Fruit fly (Drosophila melanogaster): Measurements from ENCODE around the gene CG1806.

Gene CG1806

DNA sequence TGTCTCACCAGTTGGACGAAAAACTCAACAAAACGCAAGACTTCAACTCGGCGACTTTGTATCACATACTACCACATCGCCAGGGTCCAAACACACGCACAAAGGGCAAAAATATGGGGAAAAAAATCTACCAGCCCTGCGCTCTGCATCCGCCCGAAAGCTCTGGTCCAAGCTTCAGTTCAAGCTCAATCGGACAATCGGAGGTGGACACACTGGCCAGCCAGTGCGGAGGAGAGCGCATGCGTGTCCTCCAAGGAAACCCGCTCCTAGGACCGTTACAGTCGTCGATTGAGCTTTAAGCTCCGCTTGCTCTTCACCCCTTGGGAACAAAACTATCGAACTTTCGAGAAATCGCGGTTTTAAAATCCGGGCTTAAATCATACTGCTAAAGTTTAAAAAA, 23.1 kb upstream of the CG1806 start:
- TF ChIP-seq Ets65A (GFP tag) (peak; percentile 22), pho (GFP tag; optimal IDR thresholded peaks at IDR 0.05) (no peak), CG14710 (tag; optimal IDR thresholded peaks at IDR 0.05) (peak; percentile 82), ewg (GFP tag; optimal IDR thresholded peaks at IDR 0.05) (peak; percentile 97), Gsc (GFP tag; IDR thresholded peaks at IDR 0.05) (no peak), CG1647 (GFP tag; optimal IDR thresholded peaks at IDR 0.05) (no peak), crc (GFP tag; optimal IDR thresholded peaks at IDR 0.05) (no peak), pzg (GFP tag; optimal IDR thresholded peaks at IDR 0.05) (peak; percentile 25)

DNA sequence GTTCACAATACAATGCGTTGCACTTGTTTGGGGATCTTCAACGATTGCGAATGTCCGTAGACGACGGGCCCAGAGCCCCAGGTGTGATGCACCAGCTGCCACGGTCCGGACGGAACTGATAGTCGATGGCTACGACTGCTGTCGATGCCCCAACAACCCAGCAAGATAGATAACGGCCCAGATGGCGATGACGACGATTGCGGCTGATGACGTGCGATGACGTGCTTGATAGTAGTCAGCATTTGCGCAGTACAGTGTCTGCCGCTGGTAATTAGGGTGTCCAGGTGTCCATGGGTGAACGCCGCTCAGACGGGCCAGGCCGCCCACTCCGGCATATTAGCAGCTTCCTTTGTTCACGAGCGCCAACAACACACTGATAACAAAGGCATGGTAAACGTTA, 22.0 kb upstream of the CG1806 start, which contains the start of gene cac:
Gene cac, minus strand, starts transcription at position 101 of the 400 bp plus-strand sequence.
- TF ChIP-seq Ets97D (GFP tag; optimal IDR thresholded peaks at IDR 0.05): no peak
- no peak for TF ChIP-seq Deaf1 (tag; optimal IDR thresholded peaks at IDR 0.05)
- TF ChIP-seq CG7745 (tag; optimal IDR thresholded peaks at IDR 0.05): no peak

DNA sequence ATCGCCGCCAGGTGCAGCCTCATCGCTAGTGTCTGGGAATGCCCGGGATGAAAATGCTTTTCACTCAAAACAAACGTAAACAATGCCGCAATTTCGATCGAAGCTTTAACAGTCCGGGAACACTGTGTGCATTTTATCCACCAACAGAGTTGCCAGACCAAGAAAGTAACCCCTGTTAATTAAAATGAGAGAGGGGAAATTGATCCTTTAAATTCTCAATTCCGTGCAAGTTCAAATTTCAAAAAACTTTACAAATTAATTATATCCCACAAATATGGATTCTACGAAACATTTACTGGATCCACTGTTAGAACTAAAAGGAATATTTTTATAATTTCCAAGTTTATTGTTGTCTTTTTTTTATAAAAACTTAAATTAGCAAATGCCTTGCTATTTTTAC, 19.3 kb upstream of the CG1806 start, which contains the start of gene gd:
Gene gd, minus strand, starts transcription at position 101 of the 400 bp plus-strand sequence.
- TF ChIP-seq cg (GFP tag; optimal IDR thresholded peaks at IDR 0.05): no peak
- TF ChIP-seq ranshi (GFP tag; IDR thresholded peaks at IDR 0.05): no peak
- no peak for TF ChIP-seq ken (GFP tag; IDR thresholded peaks at IDR 0.05)
- TF ChIP-seq CG34422 (GFP tag; IDR thresholded peaks at IDR 0.05): no peak
- no peak for TF ChIP-seq CG8359 (GFP tag; optimal IDR thresholded peaks at IDR 0.05; ENCODE audit: borderline replicate concordance)
- no peak for TF ChIP-seq CG43689 (GFP tag; IDR thresholded peaks at IDR 0.05)
- TF ChIP-seq stwl (tag; optimal IDR thresholded peaks at IDR 0.05): no peak
- TF ChIP-seq CG14050 (GFP tag; IDR thresholded peaks at IDR 0.05): no peak
- TF ChIP-seq CG17912 (GFP tag; optimal IDR thresholded peaks at IDR 0.05): no peak

DNA sequence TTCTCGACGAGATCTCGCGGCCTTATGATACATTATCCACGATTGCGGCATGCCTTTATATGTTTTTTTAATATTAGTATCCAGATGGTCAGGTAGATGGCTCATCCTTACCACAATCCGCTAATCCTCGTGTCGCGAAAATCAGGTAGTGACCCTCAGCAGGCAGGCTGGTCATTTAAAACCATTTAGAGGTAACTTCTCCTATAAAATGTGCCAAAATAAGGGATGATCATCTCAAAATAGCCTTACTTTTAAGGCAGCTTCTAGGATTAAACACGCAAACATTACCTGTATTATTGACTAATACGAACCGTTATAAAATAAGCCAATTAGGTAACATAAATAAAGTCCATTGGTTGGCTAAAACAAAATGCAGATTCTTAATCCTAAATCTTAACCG, 18.1 kb upstream of the CG1806 start, which contains the start of gene tsg:
Gene tsg, minus strand, starts transcription at position 37 of the 400 bp plus-strand sequence.
- TF ChIP-seq Hey (tag; optimal IDR thresholded peaks at IDR 0.05) (no peak), CG6813 (GFP tag; optimal IDR thresholded peaks at IDR 0.05) (no peak), tll (GFP tag; optimal IDR thresholded peaks at IDR 0.05) (peak in 1 of 2 experiments; percentile 79), ind (GFP tag; optimal IDR thresholded peaks at IDR 0.05) (no peak), Hmx (GFP tag; optimal IDR thresholded peaks at IDR 0.05) (no peak), CG10267 (tag; optimal IDR thresholded peaks at IDR 0.05) (no peak), pho (GFP tag; optimal IDR thresholded peaks at IDR 0.05) (no peak), CG4617 (GFP tag; optimal IDR thresholded peaks at IDR 0.05; ENCODE audit: borderline replicate concordance) (no peak), grau (tag; optimal IDR thresholded peaks at IDR 0.05) (no peak), gcm (GFP tag; optimal IDR thresholded peaks at IDR 0.05) (no peak), Dbx (GFP tag; IDR thresholded peaks at IDR 0.05) (no peak), CG15479 (GFP tag; optimal IDR thresholded peaks at IDR 0.05) (peak; percentile 52), chif (GFP tag; optimal IDR thresholded peaks at IDR 0.05) (no peak), Dref (GFP tag; IDR thresholded peaks at IDR 0.05) (no peak), Ada2b (GFP tag; IDR thresholded peaks at IDR 0.05) (no peak), Neu2 (GFP tag; optimal IDR thresholded peaks at IDR 0.05; ENCODE audit: borderline replicate concordance) (no peak), CG4820 (GFP tag; optimal IDR thresholded peaks at IDR 0.05) (no peak), slou (GFP tag; optimal IDR thresholded peaks at IDR 0.05) (no peak), CG6791 (GFP tag; IDR thresholded peaks at IDR 0.05; ENCODE audit: partially characterized antibody) (no peak), pum (GFP tag; optimal IDR thresholded peaks at IDR 0.05) (no peak), zen (tag; optimal IDR thresholded peaks at IDR 0.05) (peak; percentile 88), Elba2 (GFP tag; optimal IDR thresholded peaks at IDR 0.05) (peak; percentile 26), tx (GFP tag; optimal IDR thresholded peaks at IDR 0.05) (no peak), CG31224 (GFP tag; IDR thresholded peaks at IDR 0.05) (no peak), peb (GFP tag; IDR thresholded peaks at IDR 0.05) (no peak), CG1647 (GFP tag; optimal IDR thresholded peaks at IDR 0.05) (no peak), zen2 (GFP tag; IDR thresholded peaks at IDR 0.05; ENCODE audit: partially characterized antibody) (no peak), HLH4C (GFP tag; IDR thresholded peaks at IDR 0.05; ENCODE audit: partially characterized antibody) (no peak), gce (GFP tag; IDR thresholded peaks at IDR 0.05) (no peak)
